Worm (Caenorhabditis elegans): ENCODE measurements around the gene C54C6.7.

DNA sequence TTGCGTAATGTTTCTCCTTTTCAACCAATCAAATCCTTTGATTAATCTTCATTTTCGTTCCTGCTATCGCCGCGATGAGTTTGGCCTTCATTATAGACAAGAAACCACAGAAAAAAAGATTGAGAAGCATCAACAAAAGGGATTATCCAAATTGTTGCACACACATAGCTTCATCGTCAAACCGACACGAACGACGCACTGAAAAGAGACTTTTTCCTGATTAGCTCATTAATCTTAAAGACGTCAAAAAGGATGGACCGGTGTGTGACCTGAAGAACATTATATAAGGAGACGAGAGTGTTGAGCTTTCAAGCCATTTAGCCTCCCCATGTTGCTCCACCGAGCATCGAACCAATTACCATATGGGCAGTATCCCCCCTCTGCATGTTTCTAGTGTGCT is 23.5 kb upstream of the C54C6.7 start:
- no peak for TF ChIP-seq sox-4 (tag; optimal IDR thresholded peaks at IDR 0.05)
- no peak for TF ChIP-seq ztf-11 (tag; optimal IDR thresholded peaks at IDR 0.05)
